Comparison of ENCODE assay signal across 1 fruit fly cellular context in the genomic region with DNA sequence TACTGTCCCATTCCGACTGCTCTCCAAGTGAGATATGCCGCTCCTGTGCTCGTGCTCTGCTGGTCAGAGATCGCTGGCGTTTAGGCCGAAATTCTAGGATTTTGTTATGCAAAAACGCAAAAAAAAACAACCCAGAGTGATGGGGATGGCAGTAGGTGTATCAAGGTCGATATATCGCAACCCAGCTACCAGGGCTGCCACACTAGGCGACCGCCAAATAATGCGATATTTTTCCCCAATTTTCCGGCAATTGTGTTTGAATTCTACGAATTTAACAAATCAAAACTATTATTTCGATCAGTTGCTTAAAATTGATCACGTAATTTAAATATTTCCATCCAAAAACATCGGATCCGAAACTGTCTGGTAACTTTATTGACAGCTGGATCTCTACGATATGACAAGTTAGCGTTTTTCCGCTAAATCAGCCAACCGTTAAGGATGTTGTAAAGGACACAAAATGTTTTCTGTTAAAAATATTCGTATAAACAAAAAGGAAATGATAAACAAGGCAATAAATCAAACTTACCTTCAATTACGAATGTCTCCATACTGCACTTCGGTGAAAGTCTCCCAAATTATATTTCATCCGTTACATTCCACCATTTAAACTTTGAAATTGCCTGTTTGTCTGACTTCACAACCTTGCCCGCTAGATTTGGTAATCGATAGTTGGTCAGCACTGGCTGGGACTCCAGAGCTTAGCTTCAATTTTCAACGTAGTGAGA.
TF ChIP-seq lines count a peak whose summit lies in the region.

A gene (plus strand): TSS at position 678 of the 728 bp plus-strand sequence.

TF ChIP-seq in whole organism, embryonic, 481 proteins besides CTCF, POLR2A, EP300 and RAD21 (continued from another document and continues in another):
- TF ChIP-seq da (GFP tag; optimal IDR thresholded peaks at IDR 0.05; lab: Kevin White, UChicago), result peak; percentile 65
- peak; percentile 40 for TF ChIP-seq CG9797 (GFP tag; optimal IDR thresholded peaks at IDR 0.05; lab: Kevin White, UChicago)
- peak; percentile 57; the same call in 1 of the 2 replicates for TF ChIP-seq H2.0 (GFP tag; IDR thresholded peaks at IDR 0.05; lab: Robert Waterston, UW)
- TF ChIP-seq CG16815 (GFP tag; optimal IDR thresholded peaks at IDR 0.05; lab: Kevin White, UChicago), result peak; percentile 81
- TF ChIP-seq CG16779 (GFP tag; IDR thresholded peaks at IDR 0.05; lab: Robert Waterston, UW), result no peak
- peak; percentile 13 for TF ChIP-seq ERR (GFP tag; optimal IDR thresholded peaks at IDR 0.05; lab: Kevin White, UChicago)
- no peak for TF ChIP-seq CG2875 (GFP tag; optimal IDR thresholded peaks at IDR 0.05; lab: Kevin White, UChicago)
- no peak for TF ChIP-seq CG17912 (GFP tag; optimal IDR thresholded peaks at IDR 0.05; lab: Kevin White, UChicago)
- TF ChIP-seq CG18476 (GFP tag; optimal IDR thresholded peaks at IDR 0.05; lab: Kevin White, UChicago), result peak; percentile 43
- TF ChIP-seq pho (GFP tag; optimal IDR thresholded peaks at IDR 0.05; lab: Kevin White, UChicago), result peak; percentile 83
- no peak for TF ChIP-seq cato (GFP tag; optimal IDR thresholded peaks at IDR 0.05; lab: Kevin White, UChicago; ENCODE audit: borderline replicate concordance)
- peak; percentile 96 for TF ChIP-seq BEAF-32 (GFP tag; optimal IDR thresholded peaks at IDR 0.05; lab: Kevin White, UChicago)
- peak; percentile 61; the same call in 1 of the 2 replicates for TF ChIP-seq CG4730 (GFP tag; IDR thresholded peaks at IDR 0.05; lab: Robert Waterston, UW)
- TF ChIP-seq CG7556 (GFP tag; optimal IDR thresholded peaks at IDR 0.05; lab: Kevin White, UChicago), result peak; percentile 49
- TF ChIP-seq Sin3A (optimal IDR thresholded peaks at IDR 0.05; lab: Kevin White, UChicago), result peak; percentile 95
- peak; percentile 81 for TF ChIP-seq vvl (GFP tag; IDR thresholded peaks at IDR 0.05; lab: Robert Waterston, UW)
- no peak for TF ChIP-seq CG12104 (GFP tag; optimal IDR thresholded peaks at IDR 0.05; lab: Kevin White, UChicago)
- peak; percentile 12 for TF ChIP-seq repo (GFP tag; optimal IDR thresholded peaks at IDR 0.05; lab: Kevin White, UChicago)
- TF ChIP-seq ATbp (GFP tag; optimal IDR thresholded peaks at IDR 0.05; lab: Kevin White, UChicago), result no peak
- peak; percentile 52 for TF ChIP-seq CG13123 (GFP tag; optimal IDR thresholded peaks at IDR 0.05; lab: Kevin White, UChicago)
- TF ChIP-seq gsb-n (tag; optimal IDR thresholded peaks at IDR 0.05; lab: Kevin White, UChicago), result no peak
- TF ChIP-seq TFAM (GFP tag; optimal IDR thresholded peaks at IDR 0.05; lab: Kevin White, UChicago), result no peak
- TF ChIP-seq vnd (GFP tag; IDR thresholded peaks at IDR 0.05; lab: Robert Waterston, UW; ENCODE audit: partially characterized antibody), result peak; percentile 96
- peak; percentile 62 for TF ChIP-seq CG10654 (GFP tag; optimal IDR thresholded peaks at IDR 0.05; lab: Kevin White, UChicago)
- TF ChIP-seq cad (GFP tag; optimal IDR thresholded peaks at IDR 0.05; lab: Kevin White, UChicago), result no peak
- TF ChIP-seq CG15601 (tag; optimal IDR thresholded peaks at IDR 0.05; lab: Kevin White, UChicago), result peak; percentile 29
- no peak for TF ChIP-seq luna (GFP tag; optimal IDR thresholded peaks at IDR 0.05; lab: Kevin White, UChicago)
- TF ChIP-seq gcm (GFP tag; optimal IDR thresholded peaks at IDR 0.05; lab: Kevin White, UChicago), result peak; percentile 29
- TF ChIP-seq Dref (GFP tag; IDR thresholded peaks at IDR 0.05; lab: Robert Waterston, UW), result peak; percentile 60
- peak; percentile 90 for TF ChIP-seq CG7928 (GFP tag; optimal IDR thresholded peaks at IDR 0.05; lab: Kevin White, UChicago)
- TF ChIP-seq D (optimal IDR thresholded peaks at IDR 0.05; lab: Kevin White, UChicago), result no peak
- peak; percentile 35 for TF ChIP-seq D (GFP tag; optimal IDR thresholded peaks at IDR 0.05; lab: Kevin White, UChicago)
- no peak for TF ChIP-seq p53 (GFP tag; optimal IDR thresholded peaks at IDR 0.05; lab: Kevin White, UChicago)
- no peak for TF ChIP-seq fru (optimal IDR thresholded peaks at IDR 0.05; lab: Kevin White, UChicago)
- peak; percentile 61 for TF ChIP-seq CG18262 (tag; optimal IDR thresholded peaks at IDR 0.05; lab: Kevin White, UChicago)
- peak; percentile 23; the same call in 1 of the 3 replicates for TF ChIP-seq CG6175 (GFP tag; IDR thresholded peaks at IDR 0.05; lab: Robert Waterston, UW)
- TF ChIP-seq Xrp1 (GFP tag; IDR thresholded peaks at IDR 0.05; lab: Robert Waterston, UW), result peak; percentile 79
- TF ChIP-seq CG9932 (GFP tag; IDR thresholded peaks at IDR 0.05; lab: Robert Waterston, UW), result peak; percentile 91
- no peak for TF ChIP-seq dmrt99B (tag; optimal IDR thresholded peaks at IDR 0.05; lab: Kevin White, UChicago)
- peak; percentile 61 for TF ChIP-seq E2f2 (GFP tag; IDR thresholded peaks at IDR 0.05; lab: Robert Waterston, UW)
- TF ChIP-seq CG2199 (GFP tag; IDR thresholded peaks at IDR 0.05; lab: Robert Waterston, UW), result 0 out of 3 replicates have a peak, but pooled peaks have one; percentile 26
- peak; percentile 40 for TF ChIP-seq Side (GFP tag; optimal IDR thresholded peaks at IDR 0.05; lab: Kevin White, UChicago)
- TF ChIP-seq jumu (GFP tag; optimal IDR thresholded peaks at IDR 0.05; lab: Kevin White, UChicago), result peak; percentile 85
- TF ChIP-seq exex (tag; optimal IDR thresholded peaks at IDR 0.05; lab: Kevin White, UChicago), result peak; percentile 0
- peak; percentile 70 for TF ChIP-seq Antp (GFP tag; optimal IDR thresholded peaks at IDR 0.05; lab: Kevin White, UChicago)
- TF ChIP-seq Dip2 (GFP tag; IDR thresholded peaks at IDR 0.05; lab: Robert Waterston, UW), result peak; percentile 14; the same call in 1 of the 2 replicates
- TF ChIP-seq CG3407 (GFP tag; optimal IDR thresholded peaks at IDR 0.05; lab: Kevin White, UChicago), result peak; percentile 46
- no peak for TF ChIP-seq Eip74EF (GFP tag; optimal IDR thresholded peaks at IDR 0.05; lab: Kevin White, UChicago)
- peak; percentile 59 for TF ChIP-seq zen (tag; optimal IDR thresholded peaks at IDR 0.05; lab: Kevin White, UChicago)
- peak; percentile 39; the same call in 1 of the 2 replicates for TF ChIP-seq Poxn (GFP tag; IDR thresholded peaks at IDR 0.05; lab: Robert Waterston, UW)
- TF ChIP-seq C15 (GFP tag; IDR thresholded peaks at IDR 0.05; lab: Robert Waterston, UW), result 0 out of 3 replicates have a peak, but pooled peaks have one; percentile 37
- peak; percentile 95 for TF ChIP-seq Sry-δ (GFP tag; optimal IDR thresholded peaks at IDR 0.05; lab: Kevin White, UChicago)
- peak; percentile 62 for TF ChIP-seq CG12659 (GFP tag; optimal IDR thresholded peaks at IDR 0.05; lab: Kevin White, UChicago)
- no peak for TF ChIP-seq abd-A (tag; optimal IDR thresholded peaks at IDR 0.05; lab: Kevin White, UChicago)
- TF ChIP-seq az2 (GFP tag; optimal IDR thresholded peaks at IDR 0.05; lab: Kevin White, UChicago), result peak; percentile 57
- TF ChIP-seq CG42726 (GFP tag; IDR thresholded peaks at IDR 0.05; lab: Robert Waterston, UW; ENCODE audit: partially characterized antibody), result peak; percentile 90
- TF ChIP-seq CG10209 (GFP tag; optimal IDR thresholded peaks at IDR 0.05; lab: Kevin White, UChicago), result peak; percentile 55
- TF ChIP-seq CG17328 (GFP tag; IDR thresholded peaks at IDR 0.05; lab: Robert Waterston, UW), result peak; percentile 79
- TF ChIP-seq CG14050 (GFP tag; IDR thresholded peaks at IDR 0.05; lab: Robert Waterston, UW), result peak; percentile 40; the same call in 2 of the 3 replicates
- peak; percentile 2 for TF ChIP-seq org-1 (GFP tag; optimal IDR thresholded peaks at IDR 0.05; lab: Kevin White, UChicago)
- TF ChIP-seq chinmo (GFP tag; IDR thresholded peaks at IDR 0.05; lab: Robert Waterston, UW; ENCODE audit: partially characterized antibody), result 0 out of 4 replicates have a peak, but pooled peaks have one; percentile 68
- no peak for TF ChIP-seq CG11696 (GFP tag; IDR thresholded peaks at IDR 0.05; lab: Robert Waterston, UW)
- peak; percentile 66 for TF ChIP-seq sim (GFP tag; IDR thresholded peaks at IDR 0.05; lab: Robert Waterston, UW)
- TF ChIP-seq BtbVII (GFP tag; optimal IDR thresholded peaks at IDR 0.05; lab: Kevin White, UChicago), result no peak
- no peak for TF ChIP-seq HLHmδ (GFP tag; optimal IDR thresholded peaks at IDR 0.05; lab: Kevin White, UChicago)
- no peak for TF ChIP-seq br (optimal IDR thresholded peaks at IDR 0.05; lab: Kevin White, UChicago)
- no peak for TF ChIP-seq Jarid2 (GFP tag; optimal IDR thresholded peaks at IDR 0.05; lab: Kevin White, UChicago)
- TF ChIP-seq CG7745 (tag; optimal IDR thresholded peaks at IDR 0.05; lab: Kevin White, UChicago), result no peak
- TF ChIP-seq MTF-1 (GFP tag; optimal IDR thresholded peaks at IDR 0.05; lab: Kevin White, UChicago; ENCODE audit: borderline replicate concordance), result no peak
- no peak for TF ChIP-seq salm (tag; optimal IDR thresholded peaks at IDR 0.05; lab: Kevin White, UChicago)
- TF ChIP-seq Atf6 (GFP tag; IDR thresholded peaks at IDR 0.05; lab: Robert Waterston, UW), result 0 out of 2 replicates have a peak, but pooled peaks have one; percentile 5
- peak; percentile 26; the same call in 1 of the 2 replicates for TF ChIP-seq onecut (GFP tag; IDR thresholded peaks at IDR 0.05; lab: Robert Waterston, UW)
- peak; percentile 80 for TF ChIP-seq chn (GFP tag; optimal IDR thresholded peaks at IDR 0.05; lab: Kevin White, UChicago)
- TF ChIP-seq unpg (GFP tag; optimal IDR thresholded peaks at IDR 0.05; lab: Kevin White, UChicago), result peak; percentile 59
- no peak for TF ChIP-seq Hr78 (GFP tag; optimal IDR thresholded peaks at IDR 0.05; lab: Kevin White, UChicago)
- peak; percentile 26 for TF ChIP-seq pb (GFP tag; optimal IDR thresholded peaks at IDR 0.05; lab: Kevin White, UChicago)
- TF ChIP-seq CG4282 (GFP tag; optimal IDR thresholded peaks at IDR 0.05; lab: Kevin White, UChicago), result no peak
- TF ChIP-seq ara (GFP tag; IDR thresholded peaks at IDR 0.05; lab: Robert Waterston, UW), result peak; percentile 62
- peak; percentile 67 for TF ChIP-seq ttk (GFP tag; IDR thresholded peaks at IDR 0.05; lab: Robert Waterston, UW)
- peak in 1 of 2 experiments; percentile 81 for TF ChIP-seq crp (GFP tag; optimal IDR thresholded peaks at IDR 0.05; lab: Kevin White, UChicago)
- no peak for TF ChIP-seq odd (GFP tag; optimal IDR thresholded peaks at IDR 0.05; lab: Kevin White, UChicago)
- no peak; the same call in 2 of the 3 replicates for TF ChIP-seq jigr1 (GFP tag; IDR thresholded peaks at IDR 0.05; lab: Robert Waterston, UW)
- TF ChIP-seq twi (tag; optimal IDR thresholded peaks at IDR 0.05; lab: Kevin White, UChicago), result peak; percentile 46
- TF ChIP-seq Rx (GFP tag; IDR thresholded peaks at IDR 0.05; lab: Robert Waterston, UW), result 0 out of 2 replicates have a peak, but pooled peaks have one; percentile 32
- no peak for TF ChIP-seq sr (GFP tag; IDR thresholded peaks at IDR 0.05; lab: Robert Waterston, UW)
- no peak for TF ChIP-seq CG15479 (GFP tag; optimal IDR thresholded peaks at IDR 0.05; lab: Kevin White, UChicago)
- peak; percentile 83 for TF ChIP-seq MESR4 (GFP tag; optimal IDR thresholded peaks at IDR 0.05; lab: Kevin White, UChicago)
- TF ChIP-seq CG11723 (GFP tag; optimal IDR thresholded peaks at IDR 0.05; lab: Kevin White, UChicago), result no peak
- TF ChIP-seq CG3163 (GFP tag; optimal IDR thresholded peaks at IDR 0.05; lab: Kevin White, UChicago), result peak; percentile 58
- TF ChIP-seq CG17359 (tag; optimal IDR thresholded peaks at IDR 0.05; lab: Kevin White, UChicago), result peak; percentile 49
- TF ChIP-seq CG13894 (tag; optimal IDR thresholded peaks at IDR 0.05; lab: Kevin White, UChicago), result peak; percentile 53
- TF ChIP-seq lilli (GFP tag; optimal IDR thresholded peaks at IDR 0.05; lab: Kevin White, UChicago), result peak; percentile 74
- peak; percentile 26 for TF ChIP-seq CG17385 (GFP tag; optimal IDR thresholded peaks at IDR 0.05; lab: Kevin White, UChicago)
- TF ChIP-seq CG10959 (GFP tag; IDR thresholded peaks at IDR 0.05; lab: Robert Waterston, UW), result peak; percentile 61
- peak; percentile 44 for TF ChIP-seq CG18599 (GFP tag; optimal IDR thresholded peaks at IDR 0.05; lab: Kevin White, UChicago)
- TF ChIP-seq CG17361 (GFP tag; IDR thresholded peaks at IDR 0.05; lab: Robert Waterston, UW), result peak; percentile 86
- peak; percentile 83 for TF ChIP-seq Rfx (GFP tag; IDR thresholded peaks at IDR 0.05; lab: Robert Waterston, UW)
- peak; percentile 22 for TF ChIP-seq schlank (tag; optimal IDR thresholded peaks at IDR 0.05; lab: Kevin White, UChicago)
- peak; percentile 81 for TF ChIP-seq CG4617 (GFP tag; optimal IDR thresholded peaks at IDR 0.05; lab: Kevin White, UChicago; ENCODE audit: borderline replicate concordance)
- TF ChIP-seq tio (GFP tag; optimal IDR thresholded peaks at IDR 0.05; lab: Kevin White, UChicago), result no peak
- peak; percentile 77 for TF ChIP-seq Chrac-16 (GFP tag; optimal IDR thresholded peaks at IDR 0.05; lab: Kevin White, UChicago)
- no peak for TF ChIP-seq Adf1 (GFP tag; IDR thresholded peaks at IDR 0.05; lab: Robert Waterston, UW)
- TF ChIP-seq CkIIα-i1 (GFP tag; IDR thresholded peaks at IDR 0.05; lab: Robert Waterston, UW), result no peak
- peak; percentile 80 for TF ChIP-seq zen2 (GFP tag; IDR thresholded peaks at IDR 0.05; lab: Robert Waterston, UW; ENCODE audit: partially characterized antibody)
- no peak for TF ChIP-seq ash1 (GFP tag; optimal IDR thresholded peaks at IDR 0.05; lab: Kevin White, UChicago)
- peak; percentile 38 for TF ChIP-seq stwl (tag; optimal IDR thresholded peaks at IDR 0.05; lab: Kevin White, UChicago)
- TF ChIP-seq fd102C (GFP tag; optimal IDR thresholded peaks at IDR 0.05; lab: Kevin White, UChicago), result peak; percentile 31
- peak; percentile 45 for TF ChIP-seq CG4854 (GFP tag; optimal IDR thresholded peaks at IDR 0.05; lab: Kevin White, UChicago)
- peak; percentile 20 for TF ChIP-seq CG4328 (GFP tag; optimal IDR thresholded peaks at IDR 0.05; lab: Kevin White, UChicago)
- TF ChIP-seq row (GFP tag; IDR thresholded peaks at IDR 0.05; lab: Robert Waterston, UW), result peak; percentile 93
- peak; percentile 61 for TF ChIP-seq CG30431 (GFP tag; optimal IDR thresholded peaks at IDR 0.05; lab: Kevin White, UChicago)
- no peak for TF ChIP-seq pros (GFP tag; optimal IDR thresholded peaks at IDR 0.05; lab: Kevin White, UChicago)
- no peak for TF ChIP-seq Lhr (GFP tag; optimal IDR thresholded peaks at IDR 0.05; lab: Kevin White, UChicago)
- no peak for TF ChIP-seq CG14965 (GFP tag; optimal IDR thresholded peaks at IDR 0.05; lab: Kevin White, UChicago; ENCODE audit: borderline replicate concordance)
- TF ChIP-seq CG2889 (GFP tag; IDR thresholded peaks at IDR 0.05; lab: Robert Waterston, UW), result 0 out of 3 replicates have a peak, but pooled peaks have one; percentile 49
- TF ChIP-seq CG11247 (GFP tag; IDR thresholded peaks at IDR 0.05; lab: Robert Waterston, UW), result peak; percentile 53
- no peak for TF ChIP-seq CG10565 (GFP tag; optimal IDR thresholded peaks at IDR 0.05; lab: Kevin White, UChicago)
- TF ChIP-seq gsb (GFP tag; IDR thresholded peaks at IDR 0.05; lab: Robert Waterston, UW), result peak; percentile 31; the same call in 1 of the 2 replicates
- peak; percentile 40 for TF ChIP-seq fd3F (GFP tag; optimal IDR thresholded peaks at IDR 0.05; lab: Kevin White, UChicago)
